Worm (Caenorhabditis elegans): Measurements from ENCODE around the gene nhr-211.

nhr-211 gene

ce11 chrV:502803-503273 lies 16.1 kb downstream of the nhr-211 start, which contains the start of gene T01G6.10:
Gene T01G6.10 (minus strand): TSS chrV:503223.
- TF ChIP-seq tbx-11 (GFP tag; IDR thresholded peaks at IDR 0.05) (no peak), ama-1 (optimal IDR thresholded peaks at IDR 0.05) (no peak), hmg-4 (GFP tag; optimal IDR thresholded peaks at IDR 0.05) (no peak), aly-1 (tag; optimal IDR thresholded peaks at IDR 0.05) (no peak), ceh-13 (GFP tag; optimal IDR thresholded peaks at IDR 0.05) (no peak), sea-1 (GFP tag; conservative IDR thresholded peaks at IDR 0.05) (no peak), tra-4 (tag; optimal IDR thresholded peaks at IDR 0.05) (no peak), scrt-1 (GFP tag; IDR thresholded peaks at IDR 0.05) (no peak), F13C5.2 (tag; optimal IDR thresholded peaks at IDR 0.05) (no peak), hmbx-1 (tag; optimal IDR thresholded peaks at IDR 0.05) (no peak), hnd-1 (tag; optimal IDR thresholded peaks at IDR 0.05) (no peak), ets-7 (tag; optimal IDR thresholded peaks at IDR 0.05) (no peak), tbx-37 (GFP tag; conservative IDR thresholded peaks at IDR 0.05) (no peak), ceh-36 (tag; optimal IDR thresholded peaks at IDR 0.05) (no peak), pes-1 (GFP tag; IDR thresholded peaks at IDR 0.05) (no peak), B0310.2 (tag; optimal IDR thresholded peaks at IDR 0.05) (no peak), flt-1 (GFP tag; IDR thresholded peaks at IDR 0.05) (no peak)

- TF ChIP-seq B0310.2 (tag; optimal IDR thresholded peaks at IDR 0.05): no peak
- no peak for TF ChIP-seq sea-1 (GFP tag; conservative IDR thresholded peaks at IDR 0.05)
- TF ChIP-seq hmbx-1 (tag; optimal IDR thresholded peaks at IDR 0.05): no peak
- TF ChIP-seq tbx-11 (GFP tag; IDR thresholded peaks at IDR 0.05): no peak
- TF ChIP-seq hmg-4 (GFP tag; optimal IDR thresholded peaks at IDR 0.05): no peak
- no peak for TF ChIP-seq flt-1 (GFP tag; IDR thresholded peaks at IDR 0.05)
- TF ChIP-seq ceh-36 (tag; optimal IDR thresholded peaks at IDR 0.05): no peak
- no peak for TF ChIP-seq ets-7 (tag; optimal IDR thresholded peaks at IDR 0.05)
- no peak for TF ChIP-seq aly-1 (tag; optimal IDR thresholded peaks at IDR 0.05)
- TF ChIP-seq hnd-1 (tag; optimal IDR thresholded peaks at IDR 0.05): no peak
- TF ChIP-seq F13C5.2 (tag; optimal IDR thresholded peaks at IDR 0.05): no peak
- no peak for TF ChIP-seq ceh-13 (GFP tag; optimal IDR thresholded peaks at IDR 0.05)
- no peak for TF ChIP-seq tra-4 (tag; optimal IDR thresholded peaks at IDR 0.05)
- no peak for TF ChIP-seq tbx-37 (GFP tag; conservative IDR thresholded peaks at IDR 0.05)
Observed at ce11 chrV:503728-504127, 16.9 kb downstream of the nhr-211 start, which contains the start of gene srlf-35. Gene srlf-35 (plus strand): TSS chrV:504028.

- TF ChIP-seq scrt-1 (GFP tag; IDR thresholded peaks at IDR 0.05) (no peak), ama-1 (optimal IDR thresholded peaks at IDR 0.05) (no peak), sea-1 (GFP tag; conservative IDR thresholded peaks at IDR 0.05) (no peak), tra-4 (tag; optimal IDR thresholded peaks at IDR 0.05) (no peak), flt-1 (GFP tag; IDR thresholded peaks at IDR 0.05) (no peak), tbx-37 (GFP tag; conservative IDR thresholded peaks at IDR 0.05) (no peak), aly-1 (tag; optimal IDR thresholded peaks at IDR 0.05) (no peak), pes-1 (GFP tag; IDR thresholded peaks at IDR 0.05) (no peak), hnd-1 (tag; optimal IDR thresholded peaks at IDR 0.05) (no peak), B0310.2 (tag; optimal IDR thresholded peaks at IDR 0.05) (no peak), F13C5.2 (tag; optimal IDR thresholded peaks at IDR 0.05) (no peak), ets-7 (tag; optimal IDR thresholded peaks at IDR 0.05) (no peak)
Observed at ce11 chrV:505191-505590, 18.4 kb downstream of the nhr-211 start, which contains the start of gene srlf-19. Gene srlf-19 (plus strand): TSS chrV:505491.

ce11 chrV:512420-512819 lies 25.6 kb downstream of the nhr-211 start, which contains the start of gene srh-37:
Gene srh-37 (minus strand): TSS chrV:512520.
- no peak for TF ChIP-seq aly-1 (tag; optimal IDR thresholded peaks at IDR 0.05)
- TF ChIP-seq hnd-1 (tag; optimal IDR thresholded peaks at IDR 0.05): no peak

- TF ChIP-seq tbx-11 (GFP tag; IDR thresholded peaks at IDR 0.05) (no peak), hnd-1 (tag; optimal IDR thresholded peaks at IDR 0.05) (no peak), sea-1 (GFP tag; conservative IDR thresholded peaks at IDR 0.05) (no peak), hmbx-1 (tag; optimal IDR thresholded peaks at IDR 0.05) (no peak), aly-1 (tag; optimal IDR thresholded peaks at IDR 0.05) (no peak), pes-1 (GFP tag; IDR thresholded peaks at IDR 0.05) (no peak), B0310.2 (tag; optimal IDR thresholded peaks at IDR 0.05) (no peak), flt-1 (GFP tag; IDR thresholded peaks at IDR 0.05) (no peak), ceh-13 (GFP tag; optimal IDR thresholded peaks at IDR 0.05) (no peak)
Observed at ce11 chrV:519445-519844, 32.7 kb downstream of the nhr-211 start, which contains the start of gene nhr-210. Gene nhr-210 (minus strand): TSS chrV:519545.

- TF ChIP-seq tbx-37 (GFP tag; conservative IDR thresholded peaks at IDR 0.05): no peak
- no peak for TF ChIP-seq ceh-36 (tag; optimal IDR thresholded peaks at IDR 0.05)
- TF ChIP-seq hnd-1 (tag; optimal IDR thresholded peaks at IDR 0.05): no peak
- no peak for TF ChIP-seq flt-1 (GFP tag; IDR thresholded peaks at IDR 0.05)
- TF ChIP-seq ama-1 (optimal IDR thresholded peaks at IDR 0.05): no peak
- no peak for TF ChIP-seq hmg-4 (GFP tag; optimal IDR thresholded peaks at IDR 0.05)
- no peak for TF ChIP-seq tra-4 (tag; optimal IDR thresholded peaks at IDR 0.05)
- no peak for TF ChIP-seq ets-7 (tag; optimal IDR thresholded peaks at IDR 0.05)
- no peak for TF ChIP-seq aly-1 (tag; optimal IDR thresholded peaks at IDR 0.05)
- no peak for TF ChIP-seq ceh-13 (GFP tag; optimal IDR thresholded peaks at IDR 0.05)
- TF ChIP-seq sea-1 (GFP tag; conservative IDR thresholded peaks at IDR 0.05): no peak
- no peak for TF ChIP-seq pes-1 (GFP tag; IDR thresholded peaks at IDR 0.05)
- no peak for TF ChIP-seq F13C5.2 (tag; optimal IDR thresholded peaks at IDR 0.05)
- no peak for TF ChIP-seq hmbx-1 (tag; optimal IDR thresholded peaks at IDR 0.05)
Observed at ce11 chrV:521517-521916, 34.7 kb downstream of the nhr-211 start, which contains the start of gene srw-107. Gene srw-107 (minus strand): TSS chrV:521617.

ce11 chrV:524058-524457 lies 37.3 kb downstream of the nhr-211 start, which contains the start of gene lipl-3:
Gene lipl-3 (minus strand): TSS chrV:524218.
- no peak for TF ChIP-seq tra-4 (tag; optimal IDR thresholded peaks at IDR 0.05)
- no peak for TF ChIP-seq ets-7 (tag; optimal IDR thresholded peaks at IDR 0.05)
- no peak for TF ChIP-seq F13C5.2 (tag; optimal IDR thresholded peaks at IDR 0.05)
- TF ChIP-seq hmbx-1 (tag; optimal IDR thresholded peaks at IDR 0.05): no peak
- TF ChIP-seq flt-1 (GFP tag; IDR thresholded peaks at IDR 0.05): no peak
- no peak for TF ChIP-seq aly-1 (tag; optimal IDR thresholded peaks at IDR 0.05)
- no peak for TF ChIP-seq ceh-36 (tag; optimal IDR thresholded peaks at IDR 0.05)
- TF ChIP-seq hnd-1 (tag; optimal IDR thresholded peaks at IDR 0.05): no peak
- no peak for TF ChIP-seq scrt-1 (GFP tag; IDR thresholded peaks at IDR 0.05)
- no peak for TF ChIP-seq ceh-13 (GFP tag; optimal IDR thresholded peaks at IDR 0.05)
- TF ChIP-seq ama-1 (optimal IDR thresholded peaks at IDR 0.05): no peak
- no peak for TF ChIP-seq tbx-11 (GFP tag; IDR thresholded peaks at IDR 0.05)
- no peak for TF ChIP-seq hmg-4 (GFP tag; optimal IDR thresholded peaks at IDR 0.05)
- TF ChIP-seq tbx-37 (GFP tag; conservative IDR thresholded peaks at IDR 0.05): no peak
- TF ChIP-seq B0310.2 (tag; optimal IDR thresholded peaks at IDR 0.05): no peak
- no peak for TF ChIP-seq sea-1 (GFP tag; conservative IDR thresholded peaks at IDR 0.05)

Measured in whole organism, early embryonic.